Worm (Caenorhabditis elegans): ENCODE measurements around the gene erh-1.
A peak's percentile ranks its signal among the peaks of the same experiment; 100 is the strongest.

The erh-1 gene

ce11 chrV:10578938-10579337 lies at the start of gene erh-1, which contains the start of gene lpd-9 (continued):
- TF ChIP-seq egl-27 (tag; optimal IDR thresholded peaks at IDR 0.05) (no peak), nhr-48 (tag; optimal IDR thresholded peaks at IDR 0.05) (peak; percentile 66), nhr-111 (GFP tag; optimal IDR thresholded peaks at IDR 0.05) (no peak), ceh-32 (tag; optimal IDR thresholded peaks at IDR 0.05; ENCODE audit: poor library complexity) (no peak), lim-7 (GFP tag; IDR thresholded peaks at IDR 0.05) (no peak), mep-1 (tag; optimal IDR thresholded peaks at IDR 0.05) (peak; percentile 80), ZK337.2 (GFP tag; IDR thresholded peaks at IDR 0.05) (no peak), dve-1 (tag; optimal IDR thresholded peaks at IDR 0.05; ENCODE audit: insufficient read depth) (peak; percentile 69), ama-1 (optimal IDR thresholded peaks at IDR 0.05) (no peak), hmg-1.1 (GFP tag; IDR thresholded peaks at IDR 0.05) (peak; percentile 76; the same call in 1 of the 2 replicates), F44E2.7 (GFP tag; IDR thresholded peaks at IDR 0.05) (no peak), vab-7 (GFP tag; IDR thresholded peaks at IDR 0.05) (no peak), nhr-77 (tag; optimal IDR thresholded peaks at IDR 0.05) (peak; percentile 46), aly-2 (tag; optimal IDR thresholded peaks at IDR 0.05) (no peak)

ce11 chrV:10615496-10615895 lies 36.6 kb upstream of the erh-1 start, which contains the start of gene H09F14.1:
Gene H09F14.1, minus strand, starts transcription at chrV:10615596.
- TF ChIP-seq hlh-30 (tag; optimal IDR thresholded peaks at IDR 0.05; ENCODE audit: insufficient read depth): no peak

ce11 chrV:10602051-10602937 lies 23.4 kb upstream of the erh-1 start, which contains the start of gene H27A22.1:
Gene H27A22.1, plus strand, starts transcription at chrV:10602555.
- TF ChIP-seq dmd-6 (GFP tag; IDR thresholded peaks at IDR 0.05): no peak
- no peak for TF ChIP-seq lin-38 (GFP tag; IDR thresholded peaks at IDR 0.05)
- no peak for TF ChIP-seq tra-1 (GFP tag; IDR thresholded peaks at IDR 0.05)
- no peak for TF ChIP-seq daf-16 (GFP tag; optimal IDR thresholded peaks at IDR 0.05)
- peak; percentile 4 for TF ChIP-seq daf-16 (tag; optimal IDR thresholded peaks at IDR 0.05)
- no peak for TF ChIP-seq F44E2.7 (GFP tag; IDR thresholded peaks at IDR 0.05)
- no peak for TF ChIP-seq lin-39 (tag; optimal IDR thresholded peaks at IDR 0.05)
- TF ChIP-seq aha-1 (tag): peak; percentile 96
- TF ChIP-seq zip-2 (tag; optimal IDR thresholded peaks at IDR 0.05): no peak
- TF ChIP-seq ztf-11 (tag; optimal IDR thresholded peaks at IDR 0.05): no peak
- no peak for TF ChIP-seq ceh-82 (tag; optimal IDR thresholded peaks at IDR 0.05)
- no peak for TF ChIP-seq pqm-1 (tag; optimal IDR thresholded peaks at IDR 0.05)
- TF ChIP-seq ceh-62 (tag; optimal IDR thresholded peaks at IDR 0.05): no peak
- TF ChIP-seq nhr-77 (tag; optimal IDR thresholded peaks at IDR 0.05): no peak
- no peak for TF ChIP-seq hlh-11 (tag; optimal IDR thresholded peaks at IDR 0.05)
- TF ChIP-seq nhr-76 (tag; optimal IDR thresholded peaks at IDR 0.05): no peak
- no peak for TF ChIP-seq nhr-111 (GFP tag; optimal IDR thresholded peaks at IDR 0.05)
- no peak for TF ChIP-seq unc-62 (GFP tag; optimal IDR thresholded peaks at IDR 0.05 in 1 of 2)
- TF ChIP-seq unc-62 (tag; optimal IDR thresholded peaks at IDR 0.05): no peak

- TF ChIP-seq R02D3.7 (tag; optimal IDR thresholded peaks at IDR 0.05) (peak; percentile 21), T26A8.4 (GFP tag; IDR thresholded peaks at IDR 0.05) (no peak), T20F7.1 (GFP tag; optimal IDR thresholded peaks at IDR 0.05) (peak; percentile 88)
Measured at ce11 chrV:10598670-10599154, 19.8 kb upstream of the erh-1 start, which contains the start of gene scpl-4. Gene scpl-4, plus strand, starts transcription at chrV:10599104.

- TF ChIP-seq egl-43 (GFP tag; IDR thresholded peaks at IDR 0.05) (no peak), dmd-6 (GFP tag; IDR thresholded peaks at IDR 0.05) (no peak), ZK546.5 (tag; optimal IDR thresholded peaks at IDR 0.05) (no peak), madf-9 (GFP tag; conservative IDR thresholded peaks at IDR 0.05) (no peak), dve-1 (tag; optimal IDR thresholded peaks at IDR 0.05; ENCODE audit: insufficient read depth) (no peak), snpc-4 (tag; optimal IDR thresholded peaks at IDR 0.05) (no peak), skn-1 (tag; optimal IDR thresholded peaks at IDR 0.05) (no peak), ztf-7 (tag; optimal IDR thresholded peaks at IDR 0.05) (no peak), nhr-76 (tag; optimal IDR thresholded peaks at IDR 0.05) (no peak), T26A8.4 (GFP tag; IDR thresholded peaks at IDR 0.05) (no peak), spr-1 (tag; optimal IDR thresholded peaks at IDR 0.05) (no peak), lin-15B (tag; optimal IDR thresholded peaks at IDR 0.05) (no peak), hmg-1.1 (GFP tag; IDR thresholded peaks at IDR 0.05) (no peak)
Measured at ce11 chrV:10597234-10597633, 18.3 kb upstream of the erh-1 start, which contains the start of gene T21C9.13. Gene T21C9.13, plus strand, starts transcription at chrV:10597266.

Data from whole organism, L4 larva.